Fruit fly (Drosophila melanogaster): ENCODE measurements around the gene CG33557.

The CG33557 gene

DNA sequence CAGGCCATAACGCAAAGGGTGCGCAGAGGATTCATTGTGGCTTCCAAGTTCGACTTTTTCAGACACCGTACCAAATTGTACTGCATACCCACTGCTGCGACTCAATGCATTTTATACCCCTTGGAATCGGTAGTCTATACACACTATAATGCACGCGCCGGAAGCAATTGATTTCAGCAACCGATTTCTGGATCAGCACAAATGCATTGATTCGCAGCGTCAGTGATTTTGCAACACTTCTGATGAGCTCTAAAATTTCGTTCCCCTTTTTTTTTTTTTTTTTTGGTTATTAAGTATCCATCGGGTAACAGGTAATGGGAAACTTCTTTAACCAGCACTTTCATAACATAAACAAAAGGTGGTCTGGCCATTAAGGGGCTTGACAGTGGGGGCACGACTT, 43.5 kb downstream of the CG33557 start, which contains the start of gene Yp2:
Gene Yp2 (minus strand): TSS at position 88 of the 400 bp plus-strand sequence.
- TF ChIP-seq CG8319 (GFP tag; optimal IDR thresholded peaks at IDR 0.05) (no peak), CG1621 (tag; optimal IDR thresholded peaks at IDR 0.05) (no peak), CG9139 (GFP tag; optimal IDR thresholded peaks at IDR 0.05) (no peak), CG6808 (GFP tag; optimal IDR thresholded peaks at IDR 0.05) (no peak), dsx (GFP tag; optimal IDR thresholded peaks at IDR 0.05; ENCODE audit: poor library complexity, severe bottlenecking) (no peak), CG6792 (GFP tag; optimal IDR thresholded peaks at IDR 0.05) (no peak), CG11762 (GFP tag; optimal IDR thresholded peaks at IDR 0.05; ENCODE audit: insufficient read depth) (no peak), Hr39 (GFP tag; optimal IDR thresholded peaks at IDR 0.05) (no peak), acj6 (GFP tag; optimal IDR thresholded peaks at IDR 0.05) (no peak), esn (GFP tag; optimal IDR thresholded peaks at IDR 0.05) (no peak), Smox (GFP tag; optimal IDR thresholded peaks at IDR 0.05) (no peak), lz (GFP tag; optimal IDR thresholded peaks at IDR 0.05) (no peak)

DNA sequence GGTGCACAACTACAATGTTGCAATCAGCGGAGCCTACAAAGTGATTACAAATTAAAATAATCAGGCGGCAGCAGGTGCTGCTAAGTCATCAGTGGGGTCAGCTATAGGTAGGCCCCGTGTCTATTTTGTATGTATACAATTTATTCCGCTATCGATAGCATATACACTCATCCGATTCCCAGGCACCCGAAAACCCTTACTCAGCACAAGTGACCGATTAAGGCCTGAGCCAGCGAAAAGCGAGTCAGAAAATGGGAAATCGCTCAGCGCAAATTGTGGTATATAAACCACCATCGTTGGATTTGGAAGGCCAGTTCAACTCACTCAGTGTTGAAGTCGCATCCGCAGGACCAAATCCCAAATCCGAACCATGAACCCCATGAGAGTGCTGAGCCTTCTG, 44.5 kb downstream of the CG33557 start, which contains the start of gene Yp1:
Gene Yp1 (plus strand): TSS at position 265 of the 400 bp plus-strand sequence.
- no peak for TF ChIP-seq CG7368 (GFP tag; optimal IDR thresholded peaks at IDR 0.05)
- TF ChIP-seq CG34406 (GFP tag; optimal IDR thresholded peaks at IDR 0.05) = no peak
- no peak for TF ChIP-seq CG11294 (GFP tag; IDR thresholded peaks at IDR 0.05)

DNA sequence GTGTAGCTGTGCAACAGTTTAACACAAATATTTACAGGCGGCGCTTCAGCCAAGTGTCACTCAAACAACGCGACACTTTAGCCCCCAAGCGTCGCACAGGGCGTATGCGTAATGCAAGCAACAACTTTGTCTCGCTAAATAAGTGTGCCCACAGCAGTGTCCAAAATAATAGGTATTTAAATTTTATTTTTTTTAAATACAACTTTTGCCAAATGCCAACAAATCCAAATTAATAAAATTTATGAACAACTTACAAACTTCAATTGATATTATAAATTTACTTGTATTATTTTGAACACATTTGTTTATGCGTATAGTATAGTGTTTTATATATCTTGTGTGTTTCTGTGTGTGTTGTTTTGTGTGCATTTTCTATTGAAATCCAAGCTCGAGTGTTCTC, 49.0 kb downstream of the CG33557 start:
- TF ChIP-seq esn (GFP tag; optimal IDR thresholded peaks at IDR 0.05) (no peak), CG8319 (GFP tag; optimal IDR thresholded peaks at IDR 0.05) (no peak), CG8119 (GFP tag; IDR thresholded peaks at IDR 0.05) (0 out of 3 replicates have a peak, but pooled peaks have one; percentile 29), fkh (GFP tag; optimal IDR thresholded peaks at IDR 0.05) (no peak), Smox (GFP tag; optimal IDR thresholded peaks at IDR 0.05) (no peak), CG6163 (GFP tag; IDR thresholded peaks at IDR 0.05) (peak; percentile 21; the same call in 1 of the 3 replicates), net (GFP tag; optimal IDR thresholded peaks at IDR 0.05) (no peak), Eip78C (GFP tag) (peak; percentile 25), CG15336 (GFP tag; IDR thresholded peaks at IDR 0.05) (peak; percentile 46; the same call in 1 of the 2 replicates), eg (GFP tag; IDR thresholded peaks at IDR 0.05) (peak; percentile 67), CG6276 (GFP tag; optimal IDR thresholded peaks at IDR 0.05) (no peak), CG3919 (GFP tag; optimal IDR thresholded peaks at IDR 0.05) (no peak)
